Worm (Caenorhabditis elegans) whole organism, L1 larva: ENCODE results near the gene trp-2.

Source experiments
- hpl-2 ChIP-seq: fragments of 150-350 bp; optimal IDR thresholded peaks from 2 replicates; lab custom pipeline; 2014; ENCODE audit warnings: missing biosample characterization, missing genetic modification reagents, missing genetic modification characterization
- lsy-2 ChIP-seq, 2 experiments: fragments of 150-350 bp; optimal IDR thresholded peaks; 2 replicates each; lab custom pipeline; 2014; ENCODE audit warnings: missing biosample characterization in 2 of 2, missing genetic modification characterization in 2 of 2
- mdl-1 ChIP-seq, 2 experiments: fragments of 150-350 bp; optimal IDR thresholded peaks; 2 replicates each; lab custom pipeline; 2014 to 2017; ENCODE audit warnings: missing biosample characterization in 2 of 2, missing genetic modification characterization in 2 of 2, inconsistent platforms in 1 of 2
- nhr-12 ChIP-seq: sonication (generic microtip); optimal IDR thresholded peaks from 2 replicates; lab custom pipeline; 2017; ENCODE audit warnings: missing biosample characterization, missing genetic modification characterization
- nhr-20 ChIP-seq: sonication (generic microtip); optimal IDR thresholded peaks from 2 replicates; lab custom pipeline; 2016; ENCODE audit warnings: mild to moderate bottlenecking, missing genetic modification characterization, missing compliant biosample characterization
- unc-30 ChIP-seq: sonication (generic microtip); optimal IDR thresholded peaks from 2 replicates; lab custom pipeline; 2017; ENCODE audit warnings: missing biosample characterization, missing genetic modification characterization
- unc-62 ChIP-seq: fragments of 150-350 bp; optimal IDR thresholded peaks from 2 replicates; lab custom pipeline; 2014; ENCODE audit warnings: missing biosample characterization, missing genetic modification reagents, missing genetic modification characterization
- zag-1 ChIP-seq: fragments of 150-350 bp; optimal IDR thresholded peaks from 2 replicates; lab custom pipeline; 2014; ENCODE audit warnings: missing biosample characterization, missing genetic modification characterization

DNA sequence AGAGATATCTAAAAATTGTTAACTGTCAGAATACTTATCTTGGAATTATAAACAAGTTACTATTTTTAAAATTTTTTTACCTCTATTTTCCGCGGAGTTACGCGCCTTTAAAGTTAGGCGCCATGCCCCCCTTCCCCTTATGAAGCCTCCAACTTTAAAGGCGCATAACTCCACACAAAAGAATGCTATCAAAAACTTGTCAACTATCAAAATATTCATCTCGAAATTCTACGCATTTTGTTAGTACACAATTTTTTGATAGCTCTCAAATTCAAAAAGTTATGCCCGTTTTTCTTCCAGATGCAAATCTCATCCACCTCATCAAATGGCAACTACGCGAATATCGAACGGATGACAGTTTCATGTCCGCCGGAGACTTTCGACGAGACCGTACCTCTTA lies 8.7 kb upstream of the trp-2 start, which contains the start of gene tbc-10:
- TF ChIP-seq unc-30 (tag; lab: Kevin White, UChicago) (no peak), nhr-20 (no peak), hpl-2 (GFP tag; lab: Kevin White, UChicago) (no peak), unc-62 (GFP tag; lab: Kevin White, UChicago) (no peak), zag-1 (no peak), nhr-12 (tag; lab: Kevin White, UChicago) (no peak), mdl-1 (tag; optimal IDR thresholded peaks at IDR 0.05; lab: Kevin White, UChicago) (no peak), lsy-2 (tag; optimal IDR thresholded peaks at IDR 0.05; lab: Kevin White, UChicago) (no peak)
